Worm (Caenorhabditis elegans) whole organism, early embryonic: ENCODE measurements around the gene pola-1.

Experiments used
- B0310.2 ChIP-seq: sonication (generic microtip); optimal IDR thresholded peaks from 2 replicates; lab custom pipeline; 2016; ENCODE audit warnings: mild to moderate bottlenecking, missing genetic modification characterization, missing compliant biosample characterization
- F13C5.2 ChIP-seq: sonication (generic microtip); optimal IDR thresholded peaks from 2 replicates; lab custom pipeline; 2017; ENCODE audit warnings: mild to moderate bottlenecking, missing genetic modification characterization, inconsistent platforms, missing compliant biosample characterization
- ama-1 ChIP-seq: fragments of 150-350 bp; optimal IDR thresholded peaks from 2 replicates; lab custom pipeline; 2014
- flt-1 ChIP-seq: fragments of 200-800 bp; sonication (Bioruptor generic); IDR thresholded peaks from 2 replicates; pipeline ENCODE4 v1.3.6; 2022; ENCODE audit warnings: missing genetic modification characterization, missing compliant biosample characterization
- sea-1 ChIP-seq: fragments of 200-800 bp; sonication (Bioruptor generic); conservative IDR thresholded peaks from 2 replicates; pipeline ENCODE4 v1.3.6; 2022; ENCODE audit warnings: missing genetic modification characterization, missing compliant biosample characterization

DNA sequence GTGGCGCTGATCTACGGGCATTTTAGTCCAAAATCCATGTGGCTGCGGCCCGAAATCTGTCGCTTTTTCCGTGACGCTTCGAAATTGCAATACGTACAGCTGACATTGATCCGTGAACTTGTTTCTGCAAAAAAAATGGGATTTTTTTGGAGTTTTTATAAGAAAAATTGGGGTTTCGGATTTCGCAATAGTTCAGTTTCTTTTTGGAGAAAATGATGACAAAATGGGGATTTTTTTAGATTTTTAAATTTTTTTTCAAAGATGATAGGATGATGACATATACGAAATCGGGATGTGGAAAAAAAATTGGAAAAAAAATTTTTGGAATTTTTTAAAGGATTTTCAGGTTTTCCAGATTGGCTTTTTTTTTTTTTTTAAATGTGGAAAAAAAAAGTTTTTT lies 41.0 kb upstream of the pola-1 start:
- TF ChIP-seq ama-1 (lab: Kevin White, UChicago) (no peak), sea-1 (GFP tag; lab: Robert Waterston, UW) (no peak), F13C5.2 (tag; lab: Kevin White, UChicago) (no peak), flt-1 (GFP tag; lab: Robert Waterston, UW) (no peak), B0310.2 (tag; lab: Kevin White, UChicago) (no peak)
